Worm (Caenorhabditis elegans): ENCODE data around the gene jbts-14.
A peak's percentile ranks its signal among the peaks of the same experiment; 100 is the strongest.

ce11 chrX:8736965-8737464, 32.9 kb downstream of the jbts-14 start, which contains the start of gene M02D8.3:
- TF ChIP-seq pha-4 (tag; optimal IDR thresholded peaks at IDR 0.05), result no peak
- TF ChIP-seq F55B11.4 (tag; optimal IDR thresholded peaks at IDR 0.05; ENCODE audit: borderline replicate concordance, insufficient read depth), result no peak
- TF ChIP-seq rec-8 (tag; optimal IDR thresholded peaks at IDR 0.05), result no peak
- TF ChIP-seq lin-35 (GFP tag; optimal IDR thresholded peaks at IDR 0.05), result no peak
- TF ChIP-seq unc-62 (GFP tag; optimal IDR thresholded peaks at IDR 0.05), result no peak
- TF ChIP-seq snpc-4 (GFP tag; optimal IDR thresholded peaks at IDR 0.05), result no peak
- TF ChIP-seq snpc-4 (tag; optimal IDR thresholded peaks at IDR 0.05), result no peak
- TF ChIP-seq hlh-26 (GFP tag; conservative IDR thresholded peaks at IDR 0.05), result no peak
- no peak for TF ChIP-seq ztf-28 (GFP tag; IDR thresholded peaks at IDR 0.05)
- TF ChIP-seq nhr-90 (tag; optimal IDR thresholded peaks at IDR 0.05), result no peak
- TF ChIP-seq mcd-1 (GFP tag; IDR thresholded peaks at IDR 0.05), result peak; percentile 62
- no peak for TF ChIP-seq mes-4 (tag; optimal IDR thresholded peaks at IDR 0.05)
- no peak for TF ChIP-seq F22D6.2 (tag; optimal IDR thresholded peaks at IDR 0.05)
